Comparison of ENCODE assay signal across 2 worm cellular contexts in genomic region chrIII:5727827-5728226, ce11.
TF ChIP-seq lines count a peak whose summit lies in the region.

egg-1 (plus strand) TSS chrIII:5728180.

TF ChIP-seq in whole organism, L4 larva, 104 proteins besides CTCF, POLR2A, EP300 and RAD21:
- peak; percentile 43; the same call in 1 of the 2 replicates for TF ChIP-seq snpc-1.2 (GFP tag; IDR thresholded peaks at IDR 0.05; lab: Robert Waterston, UW)
- no peak for TF ChIP-seq zip-11 (GFP tag; IDR thresholded peaks at IDR 0.05; lab: Robert Waterston, UW)
- no peak for TF ChIP-seq madf-5 (GFP tag; IDR thresholded peaks at IDR 0.05; lab: Robert Waterston, UW)
- no peak for TF ChIP-seq T26A8.4 (GFP tag; IDR thresholded peaks at IDR 0.05; lab: Robert Waterston, UW)
- no peak for TF ChIP-seq dve-1 (tag; optimal IDR thresholded peaks at IDR 0.05; lab: Kevin White, UChicago; ENCODE audit: insufficient read depth)
- TF ChIP-seq tag-97 (GFP tag; IDR thresholded peaks at IDR 0.05; lab: Robert Waterston, UW): no peak
- no peak for TF ChIP-seq ceh-62 (tag; optimal IDR thresholded peaks at IDR 0.05; lab: Kevin White, UChicago)
- TF ChIP-seq ceh-20 (GFP tag; IDR thresholded peaks at IDR 0.05; lab: Robert Waterston, UW): no peak
- TF ChIP-seq lir-3 (tag; optimal IDR thresholded peaks at IDR 0.05; lab: Kevin White, UChicago): no peak
- no peak for TF ChIP-seq duxl-1 (tag; optimal IDR thresholded peaks at IDR 0.05; lab: Kevin White, UChicago; ENCODE audit: poor library complexity)
- TF ChIP-seq nhr-48 (tag; optimal IDR thresholded peaks at IDR 0.05; lab: Kevin White, UChicago): no peak
- TF ChIP-seq lim-7 (GFP tag; IDR thresholded peaks at IDR 0.05; lab: Robert Waterston, UW): no peak
- TF ChIP-seq aha-1 (tag; lab: Kevin White, UChicago): peak; percentile 40
- no peak for TF ChIP-seq nhr-10 (tag; optimal IDR thresholded peaks at IDR 0.05; lab: Kevin White, UChicago)
- peak; percentile 91 for TF ChIP-seq F49E8.2 (tag; optimal IDR thresholded peaks at IDR 0.05; lab: Kevin White, UChicago; ENCODE audit: borderline replicate concordance)
- TF ChIP-seq nhr-102 (tag; optimal IDR thresholded peaks at IDR 0.05; lab: Kevin White, UChicago): no peak
- TF ChIP-seq tra-1 (GFP tag; IDR thresholded peaks at IDR 0.05; lab: Robert Waterston, UW): no peak
- no peak for TF ChIP-seq nhr-6 (tag; optimal IDR thresholded peaks at IDR 0.05; lab: Kevin White, UChicago)
- TF ChIP-seq php-3 (GFP tag; IDR thresholded peaks at IDR 0.05; lab: Robert Waterston, UW): no peak
- no peak for TF ChIP-seq daf-16 (GFP tag; optimal IDR thresholded peaks at IDR 0.05; lab: Kevin White, UChicago)
- TF ChIP-seq daf-16 (tag; optimal IDR thresholded peaks at IDR 0.05; lab: Kevin White, UChicago): no peak
- no peak for TF ChIP-seq gei-8 (GFP tag; optimal IDR thresholded peaks at IDR 0.05; lab: Kevin White, UChicago)
- TF ChIP-seq hlh-11 (tag; optimal IDR thresholded peaks at IDR 0.05; lab: Kevin White, UChicago): no peak
- no peak for TF ChIP-seq ceh-82 (tag; optimal IDR thresholded peaks at IDR 0.05; lab: Kevin White, UChicago)
- no peak for TF ChIP-seq nhr-76 (tag; optimal IDR thresholded peaks at IDR 0.05; lab: Kevin White, UChicago)
- TF ChIP-seq mxl-3 (GFP tag; optimal IDR thresholded peaks at IDR 0.05; lab: Kevin White, UChicago): no peak
- TF ChIP-seq mdl-1 (tag; optimal IDR thresholded peaks at IDR 0.05; lab: Kevin White, UChicago): no peak
- TF ChIP-seq T20F7.1 (GFP tag; optimal IDR thresholded peaks at IDR 0.05; lab: Kevin White, UChicago): no peak
- TF ChIP-seq unc-130 (GFP tag; optimal IDR thresholded peaks at IDR 0.05; lab: Kevin White, UChicago): peak; percentile 85
- peak; percentile 78 for TF ChIP-seq Y48G9A.11 (GFP tag; IDR thresholded peaks at IDR 0.05; lab: Robert Waterston, UW)
- TF ChIP-seq snpc-4 (tag; optimal IDR thresholded peaks at IDR 0.05; lab: Kevin White, UChicago): no peak
- 0 out of 2 replicates have a peak, but pooled peaks have one; percentile 10 for TF ChIP-seq mdt-29 (GFP tag; IDR thresholded peaks at IDR 0.05; lab: Robert Waterston, UW)

TF ChIP-seq in whole organism, young adult, 124 proteins besides CTCF, POLR2A, EP300 and RAD21 (continues in another document):
- TF ChIP-seq egl-18 (GFP tag; IDR thresholded peaks at IDR 0.05; lab: Robert Waterston, UW) (no peak), him-1 (tag; optimal IDR thresholded peaks at IDR 0.05; lab: Kevin White, UChicago) (peak; percentile 85), rec-8 (tag; optimal IDR thresholded peaks at IDR 0.05; lab: Kevin White, UChicago) (no peak), ekl-4 (GFP tag; IDR thresholded peaks at IDR 0.05; lab: Robert Waterston, UW) (0 out of 2 replicates have a peak, but pooled peaks have one; percentile 59), tbp1 (GFP tag; optimal IDR thresholded peaks at IDR 0.05; lab: Kevin White, UChicago) (peak; percentile 65), Y95B8A.8 (GFP tag; IDR thresholded peaks at IDR 0.05; lab: Robert Waterston, UW) (peak; percentile 93), K11D2.4 (GFP tag; IDR thresholded peaks at IDR 0.05; lab: Robert Waterston, UW) (no peak), gei-17 (GFP tag; optimal IDR thresholded peaks at IDR 0.05; lab: Kevin White, UChicago) (no peak), madf-10 (tag; optimal IDR thresholded peaks at IDR 0.05; lab: Kevin White, UChicago) (no peak), bed-2 (GFP tag; IDR thresholded peaks at IDR 0.05; lab: Robert Waterston, UW) (no peak), ztf-22 (GFP tag; optimal IDR thresholded peaks at IDR 0.05; lab: Kevin White, UChicago) (no peak), tbx-9 (tag; optimal IDR thresholded peaks at IDR 0.05; lab: Kevin White, UChicago; ENCODE audit: borderline replicate concordance) (no peak), Y67H2A.10 (GFP tag; conservative IDR thresholded peaks at IDR 0.05; lab: Robert Waterston, UW) (no peak), ztf-6 (GFP tag; IDR thresholded peaks at IDR 0.05; lab: Robert Waterston, UW) (no peak), snpc-1.3 (tag; optimal IDR thresholded peaks at IDR 0.05; lab: Kevin White, UChicago; ENCODE audit: insufficient read depth) (peak; percentile 93), lsl-1 (GFP tag; optimal IDR thresholded peaks at IDR 0.05; lab: Kevin White, UChicago) (peak; percentile 98), dpl-1 (GFP tag; optimal IDR thresholded peaks at IDR 0.05; lab: Kevin White, UChicago) (peak; percentile 95), C06A6.2 (GFP tag; conservative IDR thresholded peaks at IDR 0.05; lab: Robert Waterston, UW) (no peak), tlf-1 (GFP tag; optimal IDR thresholded peaks at IDR 0.05; lab: Kevin White, UChicago) (peak; percentile 90), hlh-12 (tag; optimal IDR thresholded peaks at IDR 0.05; lab: Kevin White, UChicago) (no peak), Y53G8AR.9 (GFP tag; conservative IDR thresholded peaks at IDR 0.05; lab: Robert Waterston, UW) (peak; percentile 44; the same call in 1 of the 2 replicates), bed-1 (GFP tag; IDR thresholded peaks at IDR 0.05; lab: Robert Waterston, UW) (no peak), madf-6 (GFP tag; IDR thresholded peaks at IDR 0.05; lab: Robert Waterston, UW) (peak; percentile 99), T07F8.4 (tag; optimal IDR thresholded peaks at IDR 0.05; lab: Kevin White, UChicago) (no peak), rpc-1 (optimal IDR thresholded peaks at IDR 0.05; lab: Kevin White, UChicago) (no peak), rpc-1 (tag; optimal IDR thresholded peaks at IDR 0.05; lab: Kevin White, UChicago) (no peak), F55B11.4 (tag; optimal IDR thresholded peaks at IDR 0.05; lab: Kevin White, UChicago; ENCODE audit: borderline replicate concordance, insufficient read depth) (no peak), lag-1 (GFP tag; IDR thresholded peaks at IDR 0.05; lab: Robert Waterston, UW) (no peak), dpff-1 (tag; optimal IDR thresholded peaks at IDR 0.05; lab: Kevin White, UChicago) (no peak), sea-2 (GFP tag; IDR thresholded peaks at IDR 0.05; lab: Robert Waterston, UW) (no peak), dox-1 (GFP tag; IDR thresholded peaks at IDR 0.05; lab: Robert Waterston, UW) (peak; percentile 87), T26A5.8 (tag; optimal IDR thresholded peaks at IDR 0.05; lab: Kevin White, UChicago) (no peak), egrh-3 (GFP tag; IDR thresholded peaks at IDR 0.05; lab: Robert Waterston, UW) (no peak), sptf-2 (GFP tag; optimal IDR thresholded peaks at IDR 0.05; lab: Kevin White, UChicago) (no peak), F37B4.10 (GFP tag; IDR thresholded peaks at IDR 0.05; lab: Robert Waterston, UW) (no peak), let-526 (GFP tag; IDR thresholded peaks at IDR 0.05; lab: Robert Waterston, UW) (no peak), lin-40 (tag; optimal IDR thresholded peaks at IDR 0.05; lab: Kevin White, UChicago) (no peak), nhr-120 (GFP tag; IDR thresholded peaks at IDR 0.05; lab: Robert Waterston, UW) (no peak), F33H1.4 (GFP tag; IDR thresholded peaks at IDR 0.05; lab: Robert Waterston, UW) (peak; percentile 98), nhr-80 (tag; optimal IDR thresholded peaks at IDR 0.05; lab: Kevin White, UChicago) (no peak), ztf-18 (tag; optimal IDR thresholded peaks at IDR 0.05; lab: Kevin White, UChicago) (peak; percentile 74), cebp-1 (GFP tag; IDR thresholded peaks at IDR 0.05; lab: Robert Waterston, UW) (no peak), cebp-1 (tag; optimal IDR thresholded peaks at IDR 0.05; lab: Kevin White, UChicago) (no peak), madf-8 (GFP tag; conservative IDR thresholded peaks at IDR 0.05; lab: Robert Waterston, UW) (peak; percentile 95), hrde-1 (tag; optimal IDR thresholded peaks at IDR 0.05; lab: Kevin White, UChicago; ENCODE audit: borderline replicate concordance) (peak; percentile 8), nfya-1 (tag; optimal IDR thresholded peaks at IDR 0.05; lab: Kevin White, UChicago; ENCODE audit: borderline replicate concordance, insufficient read depth) (no peak), F39B2.1 (GFP tag; IDR thresholded peaks at IDR 0.05; lab: Robert Waterston, UW) (no peak), aptf-2 (GFP tag; conservative IDR thresholded peaks at IDR 0.05; lab: Robert Waterston, UW) (peak; percentile 70; the same call in 1 of the 2 replicates), sdz-38 (tag; optimal IDR thresholded peaks at IDR 0.05; lab: Kevin White, UChicago) (no peak), ceh-91 (GFP tag; IDR thresholded peaks at IDR 0.05; lab: Robert Waterston, UW) (peak; percentile 96), snpc-1.1 (tag; optimal IDR thresholded peaks at IDR 0.05; lab: Kevin White, UChicago; ENCODE audit: insufficient read depth) (peak; percentile 21), nhr-179 (tag; optimal IDR thresholded peaks at IDR 0.05; lab: Kevin White, UChicago) (no peak), ceh-27 (GFP tag; optimal IDR thresholded peaks at IDR 0.05; lab: Kevin White, UChicago) (no peak), die-1 (tag; optimal IDR thresholded peaks at IDR 0.05; lab: Kevin White, UChicago) (no peak), lsy-27 (tag; optimal IDR thresholded peaks at IDR 0.05; lab: Kevin White, UChicago; ENCODE audit: borderline replicate concordance, insufficient read depth) (no peak), B0336.3 (GFP tag; IDR thresholded peaks at IDR 0.05; lab: Robert Waterston, UW) (peak; percentile 78), pbrm-1 (GFP tag; IDR thresholded peaks at IDR 0.05; lab: Robert Waterston, UW) (peak; percentile 67), nfyb-1 (GFP tag; IDR thresholded peaks at IDR 0.05; lab: Robert Waterston, UW) (no peak), ccch-3 (GFP tag; optimal IDR thresholded peaks at IDR 0.05; lab: Kevin White, UChicago) (no peak), F57A8.1 (GFP tag; optimal IDR thresholded peaks at IDR 0.05; lab: Kevin White, UChicago) (no peak), hmg-1.2 (GFP tag; IDR thresholded peaks at IDR 0.05; lab: Robert Waterston, UW) (peak; percentile 61), F52B5.7 (tag; optimal IDR thresholded peaks at IDR 0.05; lab: Kevin White, UChicago) (no peak), attf-6 (GFP tag; IDR thresholded peaks at IDR 0.05; lab: Robert Waterston, UW) (0 out of 2 replicates have a peak, but pooled peaks have one; percentile 21), K12H6.12 (tag; optimal IDR thresholded peaks at IDR 0.05; lab: Kevin White, UChicago) (no peak), repo-1 (tag; optimal IDR thresholded peaks at IDR 0.05; lab: Kevin White, UChicago) (peak; percentile 12), ceh-58 (GFP tag; IDR thresholded peaks at IDR 0.05; lab: Robert Waterston, UW) (no peak), B0035.1 (tag; optimal IDR thresholded peaks at IDR 0.05; lab: Kevin White, UChicago) (no peak)

Comparison
In these comparisons a context has a peak if more than half of its experiments do, and no peak if none do; other contexts are left out.
1. Of the 7 proteins assayed by ChIP-seq in both whole organism, young adult and whole organism, L4 larva: peak only in whole organism, young adult: dpl-1 and snpc-4; only in whole organism, L4 larva: none; in both: F49E8.2 and unc-130; in neither: 3.